Worm (Caenorhabditis elegans): ENCODE measurements around the gene Y38A10A.2.
"Not testable (repeated sequence)": the region's sequence is repeated elsewhere in the genome, so short reads cannot be mapped to it uniquely, and the experiment has no call there.

Gene Y38A10A.2

ce11 chrV:6041375-6041774 lies 21.9 kb downstream of the Y38A10A.2 start, which contains the start of gene R01B10.2:
TSS of gene R01B10.2 (minus strand) at chrV:6041475.
- TF ChIP-seq nhr-25 (tag; optimal IDR thresholded peaks at IDR 0.05) (no peak), nhr-12 (tag; optimal IDR thresholded peaks at IDR 0.05) (no peak), daf-12 (tag; optimal IDR thresholded peaks at IDR 0.05) (no peak), zag-1 (tag; optimal IDR thresholded peaks at IDR 0.05) (no peak), lsy-12 (tag; optimal IDR thresholded peaks at IDR 0.05) (no peak), nhr-237 (tag; optimal IDR thresholded peaks at IDR 0.05) (no peak), nhr-77 (tag; optimal IDR thresholded peaks at IDR 0.05) (no peak), ceh-16 (tag; optimal IDR thresholded peaks at IDR 0.05) (no peak), nhr-28 (tag; optimal IDR thresholded peaks at IDR 0.05) (no peak), hmg-11 (tag; optimal IDR thresholded peaks at IDR 0.05) (no peak)

ce11 chrV:6038405-6039151 lies 24.7 kb downstream of the Y38A10A.2 start, which contains the start of gene F29G9.1:
TSS of gene F29G9.1 (plus strand) at chrV:6039101.
- not testable (repeated sequence) for TF ChIP-seq sea-2 (GFP tag; optimal IDR thresholded peaks at IDR 0.05); ceh-28 (tag; optimal IDR thresholded peaks at IDR 0.05); ama-1 (optimal IDR thresholded peaks at IDR 0.05)

- TF ChIP-seq elt-3 (tag; optimal IDR thresholded peaks at IDR 0.05), result no peak
These were observed 26.7 kb downstream of the Y38A10A.2 start for ce11 chrV:6036547-6036946.

ce11 chrV:6034714-6035113 lies 28.5 kb downstream of the Y38A10A.2 start, which contains the start of gene dhs-17:
TSS of gene dhs-17 (minus strand) at chrV:6034814.
- no peak for TF ChIP-seq nhr-11 (tag; optimal IDR thresholded peaks at IDR 0.05)

DNA sequence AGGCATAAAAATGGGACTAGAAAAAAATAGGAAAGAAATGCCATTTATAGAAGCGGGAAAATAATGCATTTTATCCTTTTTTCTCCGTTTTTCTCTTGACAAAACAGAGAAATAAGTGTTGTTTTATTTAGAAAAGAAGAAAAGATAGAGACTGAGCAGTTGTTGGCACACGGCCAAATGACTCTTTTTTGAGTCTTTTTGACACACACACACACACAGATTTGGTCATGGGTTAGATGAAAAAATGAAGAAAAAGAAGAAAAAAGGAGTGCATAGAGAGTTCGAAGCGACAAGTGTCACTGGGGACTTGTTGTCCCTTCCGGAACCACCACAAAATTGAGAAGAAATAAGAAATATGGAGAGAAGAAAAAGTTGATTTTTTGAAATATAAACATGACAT lies 29.7 kb downstream of the Y38A10A.2 start:
- peak; percentile 13 for TF ChIP-seq unc-62 (GFP tag; optimal IDR thresholded peaks at IDR 0.05)
- peak; percentile 22 for TF ChIP-seq hmg-11 (tag; optimal IDR thresholded peaks at IDR 0.05)
- no peak for TF ChIP-seq ceh-28 (tag; optimal IDR thresholded peaks at IDR 0.05)
- TF ChIP-seq lin-39 (tag; optimal IDR thresholded peaks at IDR 0.05), result peak; percentile 72
- TF ChIP-seq nhr-25 (tag; optimal IDR thresholded peaks at IDR 0.05), result no peak
- TF ChIP-seq nfya-1 (tag; optimal IDR thresholded peaks at IDR 0.05; ENCODE audit: insufficient read depth), result peak; percentile 33

DNA sequence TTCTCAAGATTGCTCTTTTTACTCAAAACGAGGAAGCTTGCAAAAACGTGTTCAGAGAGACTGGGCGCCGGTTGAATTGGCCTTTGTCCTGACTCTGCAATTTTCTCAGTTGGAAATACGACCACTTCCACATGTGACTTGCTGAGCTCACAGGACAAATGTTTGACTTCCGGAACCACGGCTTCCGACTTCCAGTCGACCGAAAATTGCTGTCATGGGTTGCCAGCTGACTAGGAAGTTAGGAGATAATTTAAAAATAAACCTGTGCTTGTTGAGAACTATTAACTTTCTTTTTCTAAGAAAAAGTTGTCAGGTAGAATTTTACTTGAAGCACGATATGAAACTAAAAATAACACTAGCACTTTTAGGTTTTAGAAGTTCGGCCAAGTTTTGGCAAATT lies 31.6 kb downstream of the Y38A10A.2 start:
- TF ChIP-seq nhr-25 (tag; optimal IDR thresholded peaks at IDR 0.05) (no peak), ceh-28 (tag; optimal IDR thresholded peaks at IDR 0.05) (no peak), tbx-2 (tag; optimal IDR thresholded peaks at IDR 0.05) (peak; percentile 52)

DNA sequence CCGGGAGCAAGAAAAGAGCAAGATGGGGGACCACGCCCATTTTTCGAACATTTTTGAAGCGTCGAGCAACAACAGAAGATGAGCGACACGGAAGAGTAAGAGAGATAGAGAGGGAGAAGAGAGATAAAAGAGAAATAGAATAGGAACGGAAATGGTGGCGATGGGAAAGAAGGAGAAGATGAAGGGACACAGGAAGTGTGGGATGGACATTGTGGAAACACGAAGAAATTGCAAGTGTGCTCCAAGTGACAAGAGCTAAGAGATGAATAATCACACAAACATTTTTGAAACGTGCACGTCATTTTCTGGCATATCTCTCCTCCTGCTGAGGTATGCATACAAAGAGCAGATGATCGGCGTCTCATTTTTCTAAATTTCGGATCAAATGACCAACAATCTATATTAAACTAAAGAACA lies 32.7 kb downstream of the Y38A10A.2 start:
- no peak for TF ChIP-seq zag-1 (tag; optimal IDR thresholded peaks at IDR 0.05)
- peak; percentile 22 for TF ChIP-seq unc-62 (GFP tag; optimal IDR thresholded peaks at IDR 0.05)
- no peak for TF ChIP-seq unc-39 (tag; optimal IDR thresholded peaks at IDR 0.05)
- TF ChIP-seq sea-2 (GFP tag; optimal IDR thresholded peaks at IDR 0.05), result no peak
- TF ChIP-seq lin-15B (tag; optimal IDR thresholded peaks at IDR 0.05), result no peak
- TF ChIP-seq elt-2 (tag; optimal IDR thresholded peaks at IDR 0.05), result no peak
- no peak for TF ChIP-seq nhr-237 (tag; optimal IDR thresholded peaks at IDR 0.05)
- TF ChIP-seq nhr-67 (tag; optimal IDR thresholded peaks at IDR 0.05), result no peak
- no peak for TF ChIP-seq ceh-9 (tag; optimal IDR thresholded peaks at IDR 0.05)
- TF ChIP-seq ztf-11 (tag; optimal IDR thresholded peaks at IDR 0.05), result no peak
- no peak for TF ChIP-seq nhr-11 (tag; optimal IDR thresholded peaks at IDR 0.05)
- no peak for TF ChIP-seq nhr-25 (tag; optimal IDR thresholded peaks at IDR 0.05)
- no peak for TF ChIP-seq egl-27 (tag; optimal IDR thresholded peaks at IDR 0.05)
- TF ChIP-seq daf-12 (tag; optimal IDR thresholded peaks at IDR 0.05), result no peak
- TF ChIP-seq ceh-28 (tag; optimal IDR thresholded peaks at IDR 0.05), result no peak
- TF ChIP-seq hmg-11 (tag; optimal IDR thresholded peaks at IDR 0.05), result no peak
- no peak for TF ChIP-seq pha-4 (tag; optimal IDR thresholded peaks at IDR 0.05)
- no peak for TF ChIP-seq skn-1 (tag; optimal IDR thresholded peaks at IDR 0.05)
- peak; percentile 73 for TF ChIP-seq lin-39 (tag; optimal IDR thresholded peaks at IDR 0.05)
- TF ChIP-seq fkh-2 (tag; optimal IDR thresholded peaks at IDR 0.05), result no peak
- TF ChIP-seq fkh-10 (GFP tag; optimal IDR thresholded peaks at IDR 0.05), result no peak
- TF ChIP-seq nfya-1 (tag; optimal IDR thresholded peaks at IDR 0.05; ENCODE audit: insufficient read depth), result peak; percentile 70
- TF ChIP-seq ceh-16 (tag; optimal IDR thresholded peaks at IDR 0.05), result no peak
- TF ChIP-seq elt-3 (tag; optimal IDR thresholded peaks at IDR 0.05), result no peak
- TF ChIP-seq nhr-23 (tag; optimal IDR thresholded peaks at IDR 0.05), result no peak
- TF ChIP-seq fos-1 (tag; optimal IDR thresholded peaks at IDR 0.05), result no peak
- no peak for TF ChIP-seq R02D3.7 (tag; optimal IDR thresholded peaks at IDR 0.05)
- TF ChIP-seq snpc-4 (tag; optimal IDR thresholded peaks at IDR 0.05), result no peak
- TF ChIP-seq jun-1 (tag; optimal IDR thresholded peaks at IDR 0.05), result no peak
- no peak for TF ChIP-seq nhr-77 (tag; optimal IDR thresholded peaks at IDR 0.05)
- TF ChIP-seq egl-5 (tag; optimal IDR thresholded peaks at IDR 0.05), result peak; percentile 27
- no peak for TF ChIP-seq nhr-28 (tag; optimal IDR thresholded peaks at IDR 0.05)
- TF ChIP-seq tbx-2 (tag; optimal IDR thresholded peaks at IDR 0.05), result peak; percentile 28
